Fruit fly (Drosophila melanogaster): Measurements from ENCODE around the gene Ddrgk1.

DNA sequence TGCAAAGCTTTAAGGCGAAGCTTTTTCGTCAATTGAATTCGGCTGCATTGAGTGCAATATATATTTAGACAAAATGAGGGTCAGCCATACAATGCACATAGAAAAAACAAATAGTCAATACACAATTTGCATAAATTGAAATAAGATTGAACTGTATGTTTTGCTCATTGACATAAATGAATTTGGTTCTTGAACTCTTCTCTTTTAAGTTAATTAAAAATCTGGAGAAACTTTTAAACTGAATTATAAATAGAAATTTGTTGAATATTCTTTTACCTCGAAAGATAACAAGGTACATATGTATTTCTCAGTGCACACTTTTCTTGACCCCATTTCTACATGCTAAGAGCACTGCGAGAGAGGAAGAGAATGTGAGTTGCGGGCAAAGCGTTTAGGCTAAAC, 8.6 kb upstream of the Ddrgk1 start:
- no peak for TF ChIP-seq CTCF (optimal IDR thresholded peaks at IDR 0.05)
- TF ChIP-seq CG8478 (optimal IDR thresholded peaks at IDR 0.05) = no peak
